Fruit fly (Drosophila melanogaster) whole organism, embryonic: Measurements from ENCODE around the gene CG11670.

Experiments
- Abd-B ChIP-seq: fragments of 200-800 bp; sonication (Bioruptor generic); optimal IDR thresholded peaks from 2 replicates; lab custom pipeline; 2018; ENCODE audit warnings: missing biosample characterization, mild to moderate bottlenecking, missing genetic modification characterization, moderate library complexity
- Atf3 ChIP-seq: fragments of 200-800 bp; sonication (Bioruptor generic); optimal IDR thresholded peaks from 3 replicates; lab custom pipeline; 2016; ENCODE audit warnings: missing biosample characterization, missing genetic modification characterization
- CG1024 ChIP-seq: fragments of 200-800 bp; sonication (Bioruptor generic); IDR thresholded peaks from 2 replicates; pipeline ENCODE4 v1.3.6; 2022; ENCODE audit warnings: missing biosample characterization, missing genetic modification characterization
- CG10274 ChIP-seq: fragments of 200-800 bp; sonication (Bioruptor generic); optimal IDR thresholded peaks from 3 replicates; lab custom pipeline; 2017; ENCODE audit warnings: missing biosample characterization, mild to moderate bottlenecking, missing genetic modification characterization
- CG1233 ChIP-seq: fragments of 200-800 bp; sonication (Bioruptor generic); optimal IDR thresholded peaks from 4 replicates; lab custom pipeline; 2018; ENCODE audit warnings: missing biosample characterization, mild to moderate bottlenecking, missing genetic modification characterization
- CG13123 ChIP-seq: fragments of 200-800 bp; sonication (Bioruptor generic); optimal IDR thresholded peaks from 2 replicates; lab custom pipeline; 2016; ENCODE audit warnings: missing biosample characterization, missing genetic modification characterization
- CG13287 ChIP-seq: fragments of 200-800 bp; sonication (Bioruptor generic); IDR thresholded peaks from 2 replicates; pipeline ENCODE4 v1.3.6; 2022; ENCODE audit warnings: missing biosample characterization, missing genetic modification characterization; ENCODE audit not compliant: partially characterized antibody
- CG15073 ChIP-seq: fragments of 200-800 bp; sonication (Bioruptor generic); optimal IDR thresholded peaks from 2 replicates; lab custom pipeline; 2016; ENCODE audit warnings: missing biosample characterization, missing genetic modification characterization
- CG15514 ChIP-seq: fragments of 200-800 bp; sonication (Bioruptor generic); optimal IDR thresholded peaks from 3 replicates; lab custom pipeline; 2017; ENCODE audit warnings: missing biosample characterization, missing genetic modification characterization, mild to moderate bottlenecking, moderate library complexity, missing genetic modification reagents
- CG18262 ChIP-seq: fragments of 200-800 bp; optimal IDR thresholded peaks from 3 replicates; lab custom pipeline; 2019; ENCODE audit warnings: missing biosample characterization, mild to moderate bottlenecking, missing genetic modification characterization, moderate library complexity
- CG18619 ChIP-seq: fragments of 200-800 bp; sonication (Bioruptor generic); optimal IDR thresholded peaks from 3 replicates; lab custom pipeline; 2017; ENCODE audit warnings: missing biosample characterization, mild to moderate bottlenecking, missing genetic modification characterization
- CG18764 ChIP-seq: fragments of 200-800 bp; sonication (Bioruptor generic); optimal IDR thresholded peaks from 3 replicates; lab custom pipeline; 2016; ENCODE audit warnings: missing biosample characterization, missing genetic modification characterization
- CG2120 ChIP-seq: fragments of 200-800 bp; sonication (Bioruptor generic); optimal IDR thresholded peaks from 3 replicates; lab custom pipeline; 2016; ENCODE audit warnings: missing biosample characterization, missing genetic modification characterization
- CG2889 ChIP-seq: fragments of 200-800 bp; sonication (Bioruptor generic); IDR thresholded peaks from 3 replicates; pipeline ENCODE4 v1.3.6; 2022; ENCODE audit warnings: missing biosample characterization, missing genetic modification characterization
- CG7839 ChIP-seq: fragments of 200-800 bp; sonication (Bioruptor generic); optimal IDR thresholded peaks from 3 replicates; lab custom pipeline; 2018; ENCODE audit warnings: missing biosample characterization, mild to moderate bottlenecking, missing genetic modification characterization, moderate library complexity
- CG9215 ChIP-seq: fragments of 200-800 bp; sonication (Bioruptor generic); IDR thresholded peaks from 2 replicates; pipeline ENCODE4 v1.3.6; 2022; ENCODE audit warnings: missing biosample characterization, missing genetic modification characterization
- CG9437 ChIP-seq: fragments of 200-800 bp; sonication (Bioruptor generic); optimal IDR thresholded peaks from 2 replicates; lab custom pipeline; 2018; ENCODE audit warnings: missing biosample characterization, mild to moderate bottlenecking, missing genetic modification characterization
- CG9932 ChIP-seq: fragments of 200-800 bp; sonication (Bioruptor generic); IDR thresholded peaks from 2 replicates; pipeline ENCODE4 v1.3.6; 2022; ENCODE audit warnings: missing biosample characterization, missing genetic modification characterization
- D ChIP-seq, 2 experiments: fragments of 200-800 bp in 1 of 2; fragments of >200 bp in 1 of 2; sonication (Bioruptor generic) in 1 of 2; optimal IDR thresholded peaks; 2 replicates in 1 of 2; 3 replicates in 1 of 2; lab custom pipeline; 2017; ENCODE audit warnings: mild to moderate bottlenecking in 1 of 2, missing biosample characterization in 1 of 2, missing genetic modification characterization in 1 of 2, missing genetic modification reagents in 1 of 2
- D19A ChIP-seq: fragments of 200-800 bp; optimal IDR thresholded peaks from 3 replicates; lab custom pipeline; 2019; ENCODE audit warnings: missing biosample characterization, mild to moderate bottlenecking, missing genetic modification characterization, moderate library complexity
- HLH4C ChIP-seq: fragments of 200-800 bp; sonication (Bioruptor generic); IDR thresholded peaks from 3 replicates; pipeline ENCODE4 v1.3.6; 2022; ENCODE audit warnings: missing biosample characterization, missing genetic modification characterization; ENCODE audit not compliant: partially characterized antibody
- Jarid2 ChIP-seq: fragments of 200-800 bp; sonication (Bioruptor generic); optimal IDR thresholded peaks from 3 replicates; lab custom pipeline; 2017; ENCODE audit warnings: mild to moderate bottlenecking, missing biosample characterization, missing genetic modification reagents, missing genetic modification characterization
- Mad ChIP-seq: fragments of 200-800 bp; sonication (Bioruptor generic); optimal IDR thresholded peaks from 2 replicates; lab custom pipeline; 2016; ENCODE audit warnings: missing biosample characterization, missing genetic modification characterization
- Meics ChIP-seq: fragments of 200-800 bp; sonication (Bioruptor generic); optimal IDR thresholded peaks from 2 replicates; lab custom pipeline; 2017; ENCODE audit warnings: missing biosample characterization, mild to moderate bottlenecking, missing genetic modification characterization
- Rx ChIP-seq: fragments of 200-800 bp; sonication (Bioruptor generic); IDR thresholded peaks from 2 replicates; pipeline ENCODE4 v1.3.6; 2022; ENCODE audit warnings: missing biosample characterization, missing genetic modification characterization
- Spps ChIP-seq: fragments of 200-800 bp; sonication (Bioruptor generic); optimal IDR thresholded peaks from 2 replicates; lab custom pipeline; 2018; ENCODE audit warnings: missing biosample characterization, mild to moderate bottlenecking, missing genetic modification characterization
- Sry-β ChIP-seq: fragments of 200-800 bp; sonication (Bioruptor generic); optimal IDR thresholded peaks from 2 replicates; lab custom pipeline; 2018; ENCODE audit warnings: missing biosample characterization, mild to moderate bottlenecking, missing genetic modification characterization, moderate library complexity
- Stat92E ChIP-seq, 3 experiments: fragments of >200 bp in 2 of 3; fragments of 200-800 bp in 1 of 3; sonication (Bioruptor generic) in 1 of 3; optimal IDR thresholded peaks; 2 replicates each; lab custom pipeline; 2017 to 2019; ENCODE audit warnings: missing biosample characterization in 3 of 3, missing genetic modification characterization in 3 of 3, mild to moderate bottlenecking in 1 of 3, moderate library complexity in 1 of 3
- Xrp1 ChIP-seq: fragments of 200-800 bp; sonication (Bioruptor generic); IDR thresholded peaks from 2 replicates; pipeline ENCODE4 v1.3.6; 2022; ENCODE audit warnings: missing biosample characterization, missing genetic modification characterization
- YL-1 ChIP-seq: fragments of 200-800 bp; sonication (Bioruptor generic); optimal IDR thresholded peaks from 3 replicates; lab custom pipeline; 2017; ENCODE audit warnings: missing biosample characterization, mild to moderate bottlenecking, missing genetic modification characterization
- ab ChIP-seq: fragments of 200-800 bp; sonication (Bioruptor generic); optimal IDR thresholded peaks from 2 replicates; lab custom pipeline; 2016; ENCODE audit warnings: missing biosample characterization, missing genetic modification characterization
- abd-A ChIP-seq: fragments of 200-800 bp; sonication (Bioruptor generic); optimal IDR thresholded peaks from 3 replicates; lab custom pipeline; 2019; ENCODE audit warnings: missing biosample characterization, mild to moderate bottlenecking, missing genetic modification characterization, moderate library complexity
- aop ChIP-seq: fragments of 200-800 bp; sonication (Bioruptor generic); IDR thresholded peaks from 2 replicates; pipeline ENCODE4 v1.3.6; 2022; ENCODE audit warnings: missing biosample characterization, missing genetic modification characterization
- ap ChIP-seq: fragments of 200-800 bp; sonication (Bioruptor generic); IDR thresholded peaks from 2 replicates; pipeline ENCODE4 v1.3.6; 2022; ENCODE audit warnings: missing biosample characterization, missing genetic modification characterization
- bsh ChIP-seq, 2 experiments: fragments of 200-800 bp; sonication (Bioruptor generic); optimal IDR thresholded peaks; 2 replicates each; lab custom pipeline; 2017 to 2018; ENCODE audit warnings: mild to moderate bottlenecking in 2 of 2, missing biosample characterization in 2 of 2, missing genetic modification characterization in 2 of 2, moderate library complexity in 1 of 2
- btn ChIP-seq: fragments of 200-800 bp; sonication (Bioruptor generic); optimal IDR thresholded peaks from 2 replicates; lab custom pipeline; 2016; ENCODE audit warnings: missing biosample characterization, missing genetic modification characterization
- crol ChIP-seq: fragments of 200-800 bp; sonication (Bioruptor generic); IDR thresholded peaks from 2 replicates; pipeline ENCODE4 v1.3.6; 2022; ENCODE audit warnings: missing biosample characterization, missing genetic modification characterization
- dimm ChIP-seq: fragments of 200-800 bp; sonication (Bioruptor generic); IDR thresholded peaks from 2 replicates; pipeline ENCODE4 v1.3.6; 2022; ENCODE audit warnings: missing biosample characterization, missing genetic modification characterization
- esg ChIP-seq: fragments of 200-800 bp; sonication (Bioruptor generic); conservative IDR thresholded peaks from 2 replicates; pipeline ENCODE4 v1.3.6; 2022; ENCODE audit warnings: missing biosample characterization, missing genetic modification characterization
- eyg ChIP-seq: fragments of 200-800 bp; sonication (Bioruptor generic); optimal IDR thresholded peaks from 3 replicates; lab custom pipeline; 2016; ENCODE audit warnings: missing biosample characterization, missing genetic modification characterization
- fu2 ChIP-seq: fragments of 200-800 bp; sonication (Bioruptor generic); optimal IDR thresholded peaks from 2 replicates; lab custom pipeline; 2016; ENCODE audit warnings: missing biosample characterization, missing genetic modification characterization
- hb ChIP-seq: fragments of 200-800 bp; sonication (Bioruptor generic); IDR thresholded peaks from 3 replicates; pipeline ENCODE4 v1.3.6; 2022; ENCODE audit warnings: missing biosample characterization, missing genetic modification characterization; ENCODE audit not compliant: partially characterized antibody
- kay ChIP-seq: fragments of 200-800 bp; sonication (Bioruptor generic); optimal IDR thresholded peaks from 2 replicates; lab custom pipeline; 2016; ENCODE audit warnings: missing biosample characterization, missing genetic modification characterization
- lmd ChIP-seq: fragments of 200-800 bp; sonication (Bioruptor generic); IDR thresholded peaks from 2 replicates; pipeline ENCODE4 v1.3.6; 2022; ENCODE audit warnings: missing biosample characterization, missing genetic modification characterization
- oc ChIP-seq: fragments of 200-800 bp; sonication (Bioruptor generic); optimal IDR thresholded peaks from 2 replicates; lab custom pipeline; 2018; ENCODE audit warnings: missing biosample characterization, mild to moderate bottlenecking, missing genetic modification characterization, moderate library complexity
- p53 ChIP-seq: fragments of 200-800 bp; sonication (Bioruptor generic); optimal IDR thresholded peaks from 2 replicates; lab custom pipeline; 2016; ENCODE audit warnings: missing biosample characterization, missing genetic modification characterization
- pb ChIP-seq: fragments of 200-800 bp; sonication (Bioruptor generic); optimal IDR thresholded peaks from 3 replicates; lab custom pipeline; 2016; ENCODE audit warnings: missing biosample characterization, missing genetic modification characterization
- run ChIP-seq: fragments of 200-800 bp; sonication (Bioruptor generic); optimal IDR thresholded peaks from 3 replicates; lab custom pipeline; 2018; ENCODE audit warnings: missing biosample characterization, mild to moderate bottlenecking, missing genetic modification characterization
- tin ChIP-seq: fragments of 200-800 bp; sonication (Bioruptor generic); optimal IDR thresholded peaks from 3 replicates; lab custom pipeline; 2016; ENCODE audit warnings: missing biosample characterization, missing genetic modification characterization
- wor ChIP-seq: fragments of 200-800 bp; sonication (Bioruptor generic); IDR thresholded peaks from 2 replicates; pipeline ENCODE4 v1.3.6; 2022; ENCODE audit warnings: missing biosample characterization, missing genetic modification characterization

Gene CG11670

dm6 chr3R:13012351-13012750 is 29.5 kb upstream of the CG11670 start (continued):
- no peak for TF ChIP-seq run (tag; lab: Kevin White, UChicago)
- TF ChIP-seq Mad (GFP tag; lab: Kevin White, UChicago): peak; percentile 61
- TF ChIP-seq eyg: peak; percentile 66
- TF ChIP-seq bsh (GFP tag; optimal IDR thresholded peaks at IDR 0.05; lab: Kevin White, UChicago): peak in 1 of 2 experiments; percentile 45
- TF ChIP-seq CG15073: no peak
- no peak for TF ChIP-seq CG13123 (GFP tag; lab: Kevin White, UChicago)
- peak; percentile 31 for TF ChIP-seq ab (GFP tag; lab: Kevin White, UChicago)
- peak; percentile 53 for TF ChIP-seq fu2 (GFP tag; lab: Kevin White, UChicago)
- TF ChIP-seq oc (tag; lab: Kevin White, UChicago): peak; percentile 58
- peak; percentile 63 for TF ChIP-seq tin (GFP tag; lab: Kevin White, UChicago)
- TF ChIP-seq CG18764 (GFP tag; lab: Kevin White, UChicago): no peak
- TF ChIP-seq D19A: peak; percentile 53
- TF ChIP-seq esg (GFP tag; lab: Robert Waterston, UW): peak; percentile 51
- peak; percentile 72 for TF ChIP-seq CG2120
- TF ChIP-seq kay: peak; percentile 80
- peak; percentile 66 for TF ChIP-seq CG1233 (GFP tag; lab: Kevin White, UChicago)
- TF ChIP-seq Spps (tag; lab: Kevin White, UChicago): no peak
- TF ChIP-seq CG9215 (GFP tag; lab: Robert Waterston, UW): peak; percentile 23; the same call in 1 of the 2 replicates
- TF ChIP-seq Jarid2 (GFP tag; lab: Kevin White, UChicago): peak; percentile 24
- peak; percentile 67 for TF ChIP-seq lmd (GFP tag; lab: Robert Waterston, UW)
- TF ChIP-seq CG9437 (GFP tag; lab: Kevin White, UChicago): peak; percentile 5
- peak; percentile 14 for TF ChIP-seq pb (GFP tag; lab: Kevin White, UChicago)
- peak; percentile 67 for TF ChIP-seq CG9932 (GFP tag; lab: Robert Waterston, UW)
- TF ChIP-seq Rx (GFP tag; lab: Robert Waterston, UW): peak; percentile 62
- TF ChIP-seq Stat92E (GFP tag; optimal IDR thresholded peaks at IDR 0.05; lab: Kevin White, UChicago): no peak
- peak; percentile 56 for TF ChIP-seq CG7839
- TF ChIP-seq CG15514 (GFP tag; lab: Kevin White, UChicago): peak; percentile 37
- peak; percentile 51; the same call in 1 of the 3 replicates for TF ChIP-seq CG2889 (GFP tag; lab: Robert Waterston, UW)
- TF ChIP-seq btn (GFP tag; lab: Kevin White, UChicago): peak; percentile 32
- TF ChIP-seq CG10274 (GFP tag; lab: Kevin White, UChicago): no peak
- TF ChIP-seq crol (GFP tag; lab: Robert Waterston, UW): peak; percentile 96
- TF ChIP-seq CG18619 (GFP tag; lab: Kevin White, UChicago): peak; percentile 66
- TF ChIP-seq aop: 0 out of 2 replicates have a peak, but pooled peaks have one; percentile 48
- peak; percentile 59 for TF ChIP-seq Meics (GFP tag; lab: Kevin White, UChicago)
- TF ChIP-seq ap (GFP tag; lab: Robert Waterston, UW): peak; percentile 62
- no peak for TF ChIP-seq CG13287 (GFP tag; lab: Robert Waterston, UW)
- TF ChIP-seq YL-1 (GFP tag; lab: Kevin White, UChicago): peak; percentile 29
- TF ChIP-seq CG1024 (GFP tag; lab: Robert Waterston, UW): no peak
- TF ChIP-seq HLH4C (GFP tag; lab: Robert Waterston, UW): no peak
- TF ChIP-seq wor (GFP tag; lab: Robert Waterston, UW): peak; percentile 45; the same call in 1 of the 2 replicates
- TF ChIP-seq CG18262: peak; percentile 40
- peak; percentile 56 for TF ChIP-seq p53 (GFP tag; lab: Kevin White, UChicago)
- peak; percentile 21 for TF ChIP-seq Atf3 (GFP tag; lab: Kevin White, UChicago)
- peak; percentile 57 for TF ChIP-seq abd-A (tag; lab: Kevin White, UChicago)
- TF ChIP-seq hb (GFP tag; lab: Robert Waterston, UW): no peak
- peak; percentile 53 for TF ChIP-seq Abd-B (GFP tag; lab: Kevin White, UChicago)
- TF ChIP-seq Sry-β (GFP tag; lab: Kevin White, UChicago): no peak
- peak; percentile 65 for TF ChIP-seq Xrp1 (GFP tag; lab: Robert Waterston, UW)
- TF ChIP-seq D (optimal IDR thresholded peaks at IDR 0.05; lab: Kevin White, UChicago): no peak
- TF ChIP-seq D (GFP tag; optimal IDR thresholded peaks at IDR 0.05; lab: Kevin White, UChicago): peak; percentile 40
- 0 out of 2 replicates have a peak, but pooled peaks have one; percentile 16 for TF ChIP-seq dimm (GFP tag; lab: Robert Waterston, UW)
